Fruit fly (Drosophila melanogaster): ENCODE data around the gene Cpr65Ay.

Cpr65Ay gene

DNA sequence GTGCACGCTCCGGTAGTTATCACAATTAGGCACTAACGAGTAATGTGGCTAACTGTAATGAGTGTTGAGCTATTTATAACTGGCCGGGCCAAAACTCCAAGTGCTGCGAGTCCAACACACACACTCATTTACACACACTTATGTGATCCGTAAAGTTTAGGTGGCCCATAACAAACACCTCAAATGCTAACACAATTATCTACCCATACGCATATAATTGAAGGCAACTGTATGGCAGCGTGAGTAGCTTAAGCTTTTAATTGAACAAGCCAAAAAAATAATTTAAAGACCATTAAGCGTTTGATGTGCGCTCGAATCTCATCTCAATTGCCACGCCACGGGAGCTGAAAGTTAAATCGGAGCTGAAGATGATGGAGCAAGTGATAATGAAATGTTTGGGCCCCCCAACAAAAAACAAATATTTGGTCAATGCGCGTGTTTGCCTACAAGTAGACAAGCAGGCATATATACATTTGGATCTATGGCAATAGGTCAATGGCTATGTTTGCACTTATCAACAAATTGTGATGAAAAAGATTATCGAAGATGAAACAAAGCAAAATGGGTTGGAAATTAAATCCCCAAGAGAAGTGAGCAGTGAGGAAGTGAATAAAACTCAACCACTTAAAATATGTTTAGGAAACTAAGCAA lies 18.4 kb downstream of the Cpr65Ay start, which contains the start of gene Cpr65Av (continued):
- 0 out of 2 replicates have a peak, but pooled peaks have one; percentile 12 for TF ChIP-seq CG31441 (GFP tag; IDR thresholded peaks at IDR 0.05)
- no peak for TF ChIP-seq sima (GFP tag; optimal IDR thresholded peaks at IDR 0.05)
- TF ChIP-seq dmrt99B (tag; optimal IDR thresholded peaks at IDR 0.05): peak; percentile 59
- TF ChIP-seq PHDP (tag; optimal IDR thresholded peaks at IDR 0.05): peak; percentile 54
- peak; percentile 32 for TF ChIP-seq CG1233 (GFP tag; optimal IDR thresholded peaks at IDR 0.05)
- TF ChIP-seq Dek (tag; optimal IDR thresholded peaks at IDR 0.05): no peak
- TF ChIP-seq E2f1 (GFP tag; IDR thresholded peaks at IDR 0.05): no peak
- no peak for TF ChIP-seq Rfx (GFP tag; IDR thresholded peaks at IDR 0.05)
- no peak for TF ChIP-seq bsh (GFP tag; optimal IDR thresholded peaks at IDR 0.05)
- TF ChIP-seq pho (GFP tag; optimal IDR thresholded peaks at IDR 0.05): no peak
- no peak for TF ChIP-seq Myb (GFP tag; optimal IDR thresholded peaks at IDR 0.05)
- no peak for TF ChIP-seq Taf1 (GFP tag; IDR thresholded peaks at IDR 0.05)
- no peak for TF ChIP-seq Camta (GFP tag; optimal IDR thresholded peaks at IDR 0.05)
- TF ChIP-seq CG13894 (tag; optimal IDR thresholded peaks at IDR 0.05): no peak
- TF ChIP-seq CG8478 (optimal IDR thresholded peaks at IDR 0.05): no peak
- TF ChIP-seq MESR4 (GFP tag; optimal IDR thresholded peaks at IDR 0.05): no peak
- no peak for TF ChIP-seq tio (GFP tag; optimal IDR thresholded peaks at IDR 0.05)
- no peak for TF ChIP-seq repo (GFP tag; optimal IDR thresholded peaks at IDR 0.05)
- TF ChIP-seq mirr (GFP tag; optimal IDR thresholded peaks at IDR 0.05): peak; percentile 28
- TF ChIP-seq NK7.1 (GFP tag; optimal IDR thresholded peaks at IDR 0.05): no peak
- TF ChIP-seq caup (GFP tag; optimal IDR thresholded peaks at IDR 0.05; ENCODE audit: severe bottlenecking): no peak
- TF ChIP-seq mam (GFP tag; optimal IDR thresholded peaks at IDR 0.05): no peak
- TF ChIP-seq CG13624 (GFP tag; optimal IDR thresholded peaks at IDR 0.05): no peak
- TF ChIP-seq eyg (GFP tag; optimal IDR thresholded peaks at IDR 0.05): no peak
- no peak for TF ChIP-seq Poxn (GFP tag; IDR thresholded peaks at IDR 0.05)
- no peak for TF ChIP-seq CG13775 (GFP tag; optimal IDR thresholded peaks at IDR 0.05)
- TF ChIP-seq Adf1 (GFP tag; IDR thresholded peaks at IDR 0.05): no peak
- no peak for TF ChIP-seq CG13296 (GFP tag; optimal IDR thresholded peaks at IDR 0.05)
- no peak for TF ChIP-seq ttk (GFP tag; IDR thresholded peaks at IDR 0.05)
- TF ChIP-seq chif (GFP tag; optimal IDR thresholded peaks at IDR 0.05): peak in 1 of 2 experiments; percentile 13
- no peak for TF ChIP-seq Hr3 (GFP tag; optimal IDR thresholded peaks at IDR 0.05)
- no peak for TF ChIP-seq lilli (GFP tag; optimal IDR thresholded peaks at IDR 0.05)
- no peak for TF ChIP-seq Jarid2 (GFP tag; optimal IDR thresholded peaks at IDR 0.05)
- no peak for TF ChIP-seq gsb-n (tag; optimal IDR thresholded peaks at IDR 0.05)
- TF ChIP-seq Atf3 (GFP tag; optimal IDR thresholded peaks at IDR 0.05): peak; percentile 6
- TF ChIP-seq Dip2 (GFP tag; IDR thresholded peaks at IDR 0.05): no peak
- TF ChIP-seq Hand (GFP tag; optimal IDR thresholded peaks at IDR 0.05): no peak
- TF ChIP-seq CG15073 (GFP tag; optimal IDR thresholded peaks at IDR 0.05): no peak
- TF ChIP-seq inv (GFP tag; IDR thresholded peaks at IDR 0.05; ENCODE audit: partially characterized antibody): no peak
- no peak for TF ChIP-seq CG13287 (GFP tag; IDR thresholded peaks at IDR 0.05; ENCODE audit: partially characterized antibody)
- no peak for TF ChIP-seq Deaf1 (tag; optimal IDR thresholded peaks at IDR 0.05)
- no peak for TF ChIP-seq vfl (GFP tag; optimal IDR thresholded peaks at IDR 0.05)
- no peak for TF ChIP-seq CG11723 (GFP tag; optimal IDR thresholded peaks at IDR 0.05)
- peak; percentile 48 for TF ChIP-seq Sox102F (GFP tag; optimal IDR thresholded peaks at IDR 0.05)
- TF ChIP-seq B-H1 (GFP tag; IDR thresholded peaks at IDR 0.05): no peak
- no peak for TF ChIP-seq Dad (GFP tag; optimal IDR thresholded peaks at IDR 0.05)
- TF ChIP-seq TFAM (GFP tag; optimal IDR thresholded peaks at IDR 0.05): no peak
- TF ChIP-seq Optix (GFP tag; IDR thresholded peaks at IDR 0.05): no peak
- no peak for TF ChIP-seq CG6689 (GFP tag; IDR thresholded peaks at IDR 0.05)
- TF ChIP-seq CG30403 (GFP tag; optimal IDR thresholded peaks at IDR 0.05): no peak
- no peak for TF ChIP-seq Mes4 (GFP tag; optimal IDR thresholded peaks at IDR 0.05)
